Fruit fly (Drosophila melanogaster) whole organism, embryonic: Measurements from ENCODE around the gene CG43085.

Source experiments
- Atf6 ChIP-seq: fragments of 200-800 bp; sonication (Bioruptor generic); IDR thresholded peaks from 2 replicates; pipeline ENCODE4 v1.3.6; 2022; ENCODE audit warnings: missing biosample characterization, missing genetic modification characterization
- C15 ChIP-seq: fragments of 200-800 bp; sonication (Bioruptor generic); IDR thresholded peaks from 3 replicates; pipeline ENCODE4 v1.3.6; 2022; ENCODE audit warnings: missing biosample characterization, missing genetic modification characterization
- CG10209 ChIP-seq: fragments of 200-800 bp; sonication (Bioruptor generic); optimal IDR thresholded peaks from 3 replicates; lab custom pipeline; 2017; ENCODE audit warnings: missing biosample characterization, mild to moderate bottlenecking, missing genetic modification characterization, missing genetic modification reagents
- CG1024 ChIP-seq: fragments of 200-800 bp; sonication (Bioruptor generic); IDR thresholded peaks from 2 replicates; pipeline ENCODE4 v1.3.6; 2022; ENCODE audit warnings: missing biosample characterization, missing genetic modification characterization
- CG10366 ChIP-seq: fragments of 200-800 bp; sonication (Bioruptor generic); IDR thresholded peaks from 2 replicates; pipeline ENCODE4 v1.3.6; 2022; ENCODE audit warnings: missing biosample characterization, missing genetic modification characterization
- CG11456 ChIP-seq: fragments of 200-800 bp; sonication (Bioruptor generic); IDR thresholded peaks from 3 replicates; pipeline ENCODE4 v1.3.6; 2022; ENCODE audit warnings: missing biosample characterization, missing genetic modification characterization
- CG1233 ChIP-seq: fragments of 200-800 bp; sonication (Bioruptor generic); optimal IDR thresholded peaks from 4 replicates; lab custom pipeline; 2018; ENCODE audit warnings: missing biosample characterization, mild to moderate bottlenecking, missing genetic modification characterization
- CG13296 ChIP-seq: fragments of 200-800 bp; sonication (Bioruptor generic); optimal IDR thresholded peaks from 3 replicates; lab custom pipeline; 2018; ENCODE audit warnings: missing biosample characterization, mild to moderate bottlenecking, missing genetic modification characterization
- CG13424 ChIP-seq: fragments of 200-800 bp; sonication (Bioruptor generic); optimal IDR thresholded peaks from 2 replicates; lab custom pipeline; 2019; ENCODE audit warnings: missing biosample characterization, mild to moderate bottlenecking, missing genetic modification characterization, moderate library complexity
- CG1602 ChIP-seq: fragments of 200-800 bp; sonication (Bioruptor generic); optimal IDR thresholded peaks from 3 replicates; lab custom pipeline; 2016; ENCODE audit warnings: missing biosample characterization, missing genetic modification characterization
- CG17186 ChIP-seq: fragments of 200-800 bp; sonication (Bioruptor generic); optimal IDR thresholded peaks from 3 replicates; lab custom pipeline; 2017; ENCODE audit warnings: missing biosample characterization, missing genetic modification reagents, missing genetic modification characterization
- CG17829 ChIP-seq: fragments of 200-800 bp; optimal IDR thresholded peaks from 2 replicates; lab custom pipeline; 2019; ENCODE audit warnings: missing biosample characterization, mild to moderate bottlenecking, missing genetic modification characterization, moderate library complexity
- CG1832 ChIP-seq: fragments of 200-800 bp; sonication (Bioruptor generic); optimal IDR thresholded peaks from 2 replicates; lab custom pipeline; 2017; ENCODE audit warnings: missing biosample characterization, mild to moderate bottlenecking, missing genetic modification characterization, inconsistent platforms
- CG2116 ChIP-seq: fragments of 200-800 bp; sonication (Bioruptor generic); optimal IDR thresholded peaks from 3 replicates; lab custom pipeline; 2018; ENCODE audit warnings: missing biosample characterization, mild to moderate bottlenecking, missing genetic modification characterization
- CG42726 ChIP-seq: fragments of 200-800 bp; sonication (Bioruptor generic); IDR thresholded peaks from 2 replicates; pipeline ENCODE4 v1.3.6; 2022; ENCODE audit warnings: missing biosample characterization, missing genetic modification characterization; ENCODE audit not compliant: partially characterized antibody
- CG6765 ChIP-seq: fragments of 200-800 bp; sonication (Bioruptor generic); optimal IDR thresholded peaks from 3 replicates; lab custom pipeline; 2017; ENCODE audit warnings: missing biosample characterization, mild to moderate bottlenecking, missing genetic modification characterization
- CG7786 ChIP-seq: fragments of 200-800 bp; sonication (Bioruptor generic); optimal IDR thresholded peaks from 2 replicates; lab custom pipeline; 2016; ENCODE audit warnings: missing biosample characterization, missing genetic modification characterization
- CG7963 ChIP-seq: fragments of 200-800 bp; sonication (Bioruptor generic); IDR thresholded peaks from 3 replicates; pipeline ENCODE4 v1.3.6; 2022; ENCODE audit warnings: missing biosample characterization, missing genetic modification characterization; ENCODE audit not compliant: partially characterized antibody
- Dbx ChIP-seq: fragments of 200-800 bp; sonication (Bioruptor generic); IDR thresholded peaks from 3 replicates; pipeline ENCODE4 v1.3.6; 2022; ENCODE audit warnings: missing biosample characterization, missing genetic modification characterization
- Elba2 ChIP-seq: fragments of 200-800 bp; sonication (Bioruptor generic); optimal IDR thresholded peaks from 3 replicates; lab custom pipeline; 2016; ENCODE audit warnings: missing biosample characterization, missing genetic modification characterization
- Fer3 ChIP-seq: fragments of 200-800 bp; sonication (Bioruptor generic); optimal IDR thresholded peaks from 2 replicates; lab custom pipeline; 2018; ENCODE audit warnings: missing biosample characterization, mild to moderate bottlenecking, missing genetic modification characterization, moderate library complexity
- Mad ChIP-seq: fragments of 200-800 bp; sonication (Bioruptor generic); optimal IDR thresholded peaks from 2 replicates; lab custom pipeline; 2016; ENCODE audit warnings: missing biosample characterization, missing genetic modification characterization
- Sox102F ChIP-seq: fragments of 200-800 bp; sonication (Bioruptor generic); optimal IDR thresholded peaks from 2 replicates; lab custom pipeline; 2018; ENCODE audit warnings: missing biosample characterization, mild to moderate bottlenecking, missing genetic modification characterization, moderate library complexity
- Trl ChIP-seq, 3 experiments: fragments of >200 bp in 2 of 3; fragments of 200-800 bp in 1 of 3; sonication (Bioruptor generic) in 1 of 3; optimal IDR thresholded peaks; 2 replicates in 1 of 3; 3 replicates in 2 of 3; lab custom pipeline; 2016 to 2017; ENCODE audit warnings: missing biosample characterization in 1 of 3, missing genetic modification characterization in 1 of 3
- Xrp1 ChIP-seq: fragments of 200-800 bp; sonication (Bioruptor generic); IDR thresholded peaks from 2 replicates; pipeline ENCODE4 v1.3.6; 2022; ENCODE audit warnings: missing biosample characterization, missing genetic modification characterization
- aop ChIP-seq: fragments of 200-800 bp; sonication (Bioruptor generic); IDR thresholded peaks from 2 replicates; pipeline ENCODE4 v1.3.6; 2022; ENCODE audit warnings: missing biosample characterization, missing genetic modification characterization
- cato ChIP-seq: fragments of 200-800 bp; sonication (Bioruptor generic); optimal IDR thresholded peaks from 2 replicates; lab custom pipeline; 2016; ENCODE audit warnings: missing biosample characterization, missing genetic modification characterization, borderline replicate concordance
- ci ChIP-seq: fragments of 200-800 bp; sonication (Bioruptor generic); IDR thresholded peaks from 3 replicates; pipeline ENCODE4 v1.3.6; 2022; ENCODE audit warnings: missing biosample characterization, missing genetic modification characterization
- cwo ChIP-seq: fragments of 200-800 bp; sonication (Bioruptor generic); optimal IDR thresholded peaks from 3 replicates; lab custom pipeline; 2017; ENCODE audit warnings: missing biosample characterization, missing genetic modification characterization, mild to moderate bottlenecking, moderate library complexity, missing genetic modification reagents
- danr ChIP-seq: fragments of 200-800 bp; sonication (Bioruptor generic); IDR thresholded peaks from 2 replicates; pipeline ENCODE4 v1.3.6; 2022; ENCODE audit warnings: missing biosample characterization, missing genetic modification characterization
- dimm ChIP-seq: fragments of 200-800 bp; sonication (Bioruptor generic); IDR thresholded peaks from 2 replicates; pipeline ENCODE4 v1.3.6; 2022; ENCODE audit warnings: missing biosample characterization, missing genetic modification characterization
- eve ChIP-seq, 2 experiments: fragments of >200 bp; optimal IDR thresholded peaks; 2 replicates each; lab custom pipeline; 2017; ENCODE audit warnings: missing biosample characterization in 2 of 2, missing genetic modification characterization in 2 of 2
- gro ChIP-seq: fragments of 200-800 bp; sonication (Bioruptor generic); optimal IDR thresholded peaks from 2 replicates; lab custom pipeline; 2016; ENCODE audit warnings: missing biosample characterization, missing genetic modification characterization
- hkb ChIP-seq, 2 experiments: fragments of 200-800 bp in 1 of 2; fragments of >200 bp in 1 of 2; sonication (Bioruptor generic) in 1 of 2; IDR thresholded peaks in 1 of 2; optimal IDR thresholded peaks in 1 of 2; 2 replicates each; pipeline versions ENCODE4 v1.3.6 to Lab custom; 2017 to 2022; ENCODE audit warnings: missing biosample characterization in 1 of 2, missing genetic modification characterization in 1 of 2
- lbe ChIP-seq: fragments of 200-800 bp; sonication (Bioruptor generic); optimal IDR thresholded peaks from 2 replicates; lab custom pipeline; 2016; ENCODE audit warnings: missing biosample characterization, mild to moderate bottlenecking, missing genetic modification characterization
- pho ChIP-seq: fragments of 200-800 bp; sonication (Bioruptor generic); optimal IDR thresholded peaks from 2 replicates; lab custom pipeline; 2016; ENCODE audit warnings: missing biosample characterization, missing genetic modification characterization
- pita ChIP-seq: fragments of 200-800 bp; sonication (Bioruptor generic); optimal IDR thresholded peaks from 2 replicates; lab custom pipeline; 2017; ENCODE audit warnings: missing biosample characterization, mild to moderate bottlenecking, missing genetic modification characterization
- run ChIP-seq: fragments of 200-800 bp; sonication (Bioruptor generic); optimal IDR thresholded peaks from 3 replicates; lab custom pipeline; 2018; ENCODE audit warnings: missing biosample characterization, mild to moderate bottlenecking, missing genetic modification characterization
- sc ChIP-seq, 3 experiments: fragments of >200 bp in 2 of 3; fragments of 200-800 bp in 1 of 3; sonication (Bioruptor generic) in 1 of 3; optimal IDR thresholded peaks; 2 replicates in 2 of 3; 3 replicates in 1 of 3; lab custom pipeline; 2017; ENCODE audit warnings: mild to moderate bottlenecking in 1 of 3, missing biosample characterization in 1 of 3, missing genetic modification characterization in 1 of 3, missing genetic modification reagents in 1 of 3
- sens-2 ChIP-seq: fragments of 200-800 bp; sonication (Bioruptor generic); IDR thresholded peaks from 2 replicates; pipeline ENCODE4 v1.3.6; 2022; ENCODE audit warnings: missing biosample characterization, missing genetic modification characterization
- sob ChIP-seq: fragments of 200-800 bp; sonication (Bioruptor generic); IDR thresholded peaks from 2 replicates; pipeline ENCODE4 v1.3.6; 2022; ENCODE audit warnings: missing biosample characterization, missing genetic modification characterization
- stwl ChIP-seq: fragments of 200-800 bp; sonication (Bioruptor generic); optimal IDR thresholded peaks from 3 replicates; lab custom pipeline; 2018; ENCODE audit warnings: missing biosample characterization, mild to moderate bottlenecking, missing genetic modification characterization, moderate library complexity
- toy ChIP-seq: fragments of 200-800 bp; sonication (Bioruptor generic); IDR thresholded peaks from 2 replicates; pipeline ENCODE4 v1.3.6; 2022; ENCODE audit warnings: missing biosample characterization, missing genetic modification characterization
- unpg ChIP-seq: fragments of 200-800 bp; sonication (Bioruptor generic); optimal IDR thresholded peaks from 3 replicates; lab custom pipeline; 2018; ENCODE audit warnings: missing biosample characterization, mild to moderate bottlenecking, missing genetic modification characterization, moderate library complexity
- zen ChIP-seq: fragments of 200-800 bp; sonication (Bioruptor generic); optimal IDR thresholded peaks from 3 replicates; lab custom pipeline; 2018; ENCODE audit warnings: missing biosample characterization, mild to moderate bottlenecking, missing genetic modification characterization, moderate library complexity

CG43085 gene

dm6 chr3L:17652878-17653700 is 6.6 kb upstream of the CG43085 start (continued):
- no peak for TF ChIP-seq run (tag; lab: Kevin White, UChicago)
- peak; percentile 77 for TF ChIP-seq CG1024
- TF ChIP-seq danr (GFP tag; lab: Robert Waterston, UW), result no peak
- TF ChIP-seq Trl (optimal IDR thresholded peaks at IDR 0.05; lab: Kevin White, UChicago), result peak in 1 of 2 experiments; percentile 17
- peak; percentile 76 for TF ChIP-seq Trl (GFP tag; optimal IDR thresholded peaks at IDR 0.05; lab: Kevin White, UChicago)
- TF ChIP-seq Mad (GFP tag; lab: Kevin White, UChicago), result no peak
- no peak for TF ChIP-seq CG1602 (GFP tag; lab: Kevin White, UChicago)
- TF ChIP-seq C15, result no peak
- no peak for TF ChIP-seq aop (GFP tag; lab: Robert Waterston, UW)
- no peak; the same call in none of the 3 replicates for TF ChIP-seq CG11456 (GFP tag; lab: Robert Waterston, UW)
- TF ChIP-seq CG7786 (GFP tag; lab: Kevin White, UChicago), result no peak
- no peak for TF ChIP-seq sens-2
- peak; percentile 85 for TF ChIP-seq sob (GFP tag; lab: Robert Waterston, UW)
- peak; percentile 19; the same call in 1 of the 3 replicates for TF ChIP-seq ci (GFP tag; lab: Robert Waterston, UW)
- no peak for TF ChIP-seq CG7963 (GFP tag; lab: Robert Waterston, UW)
- TF ChIP-seq stwl (tag; lab: Kevin White, UChicago), result no peak
- no peak for TF ChIP-seq pita (GFP tag; lab: Kevin White, UChicago)
- peak; percentile 88 for TF ChIP-seq lbe
- TF ChIP-seq unpg, result peak; percentile 27
- peak; percentile 61; the same call in 1 of the 2 replicates for TF ChIP-seq toy (GFP tag; lab: Robert Waterston, UW)
- TF ChIP-seq hkb (optimal IDR thresholded peaks at IDR 0.05; lab: Kevin White, UChicago), result no peak
- peak; percentile 88 for TF ChIP-seq hkb (GFP tag; IDR thresholded peaks at IDR 0.05; lab: Robert Waterston, UW)
- peak; percentile 73 for TF ChIP-seq CG1832 (GFP tag; lab: Kevin White, UChicago)
- no peak for TF ChIP-seq sc (optimal IDR thresholded peaks at IDR 0.05; lab: Kevin White, UChicago)
- TF ChIP-seq sc (GFP tag; optimal IDR thresholded peaks at IDR 0.05; lab: Kevin White, UChicago), result peak; percentile 26
- peak; percentile 57 for TF ChIP-seq CG13296 (GFP tag; lab: Kevin White, UChicago)
- no peak for TF ChIP-seq CG42726
- TF ChIP-seq, all 482 proteins: peak for 195

dm6 chr3L:17651717-17652651 is 5.4 kb upstream of the CG43085 start:
- TF ChIP-seq cwo (peak; percentile 55), Xrp1 (GFP tag; lab: Robert Waterston, UW) (no peak), CG13424 (tag; lab: Kevin White, UChicago) (peak; percentile 19), zen (no peak), Elba2 (GFP tag; lab: Kevin White, UChicago) (no peak), Atf6 (0 out of 2 replicates have a peak, but pooled peaks have one; percentile 21), pho (no peak), CG2116 (GFP tag; lab: Kevin White, UChicago) (peak; percentile 5), Sox102F (GFP tag; lab: Kevin White, UChicago) (peak; percentile 34), CG10366 (GFP tag; lab: Robert Waterston, UW) (peak; percentile 26), CG17829 (peak; percentile 20), eve (GFP tag; optimal IDR thresholded peaks at IDR 0.05; lab: Kevin White, UChicago) (peak in 1 of 2 experiments; percentile 30), CG1233 (GFP tag; lab: Kevin White, UChicago) (peak; percentile 19), gro (no peak), CG6765 (GFP tag; lab: Kevin White, UChicago) (peak; percentile 31), CG10209 (peak; percentile 15), dimm (GFP tag; lab: Robert Waterston, UW) (no peak), cato (peak; percentile 28), Dbx (GFP tag; lab: Robert Waterston, UW) (no peak), Fer3 (tag; lab: Kevin White, UChicago) (peak; percentile 34), CG42726 (no peak), CG17186 (GFP tag; lab: Kevin White, UChicago) (no peak)
